Fruit fly (Drosophila melanogaster) whole organism, embryonic: ENCODE data around the gene CG8136.
A peak's percentile ranks its signal among the peaks of the same experiment; 100 is the strongest.

Source experiments
- Bgb ChIP-seq: fragments of 200-800 bp; sonication (Bioruptor generic); IDR thresholded peaks from 2 replicates; pipeline ENCODE4 v1.3.6; 2022; ENCODE audit warnings: missing biosample characterization, missing genetic modification characterization; ENCODE audit not compliant: partially characterized antibody
- CG10654 ChIP-seq: fragments of 200-800 bp; sonication (Bioruptor generic); optimal IDR thresholded peaks from 2 replicates; lab custom pipeline; 2016; ENCODE audit warnings: missing biosample characterization, missing genetic modification characterization
- CG11093 ChIP-seq: fragments of 200-800 bp; sonication (Bioruptor generic); IDR thresholded peaks from 3 replicates; pipeline ENCODE4 v1.3.6; 2022; ENCODE audit warnings: missing biosample characterization, missing genetic modification characterization
- CG12219 ChIP-seq: fragments of 200-800 bp; sonication (Bioruptor generic); optimal IDR thresholded peaks from 3 replicates; lab custom pipeline; 2018; ENCODE audit warnings: missing biosample characterization, mild to moderate bottlenecking, missing genetic modification characterization
- CG12659 ChIP-seq: fragments of 200-800 bp; sonication (Bioruptor generic); optimal IDR thresholded peaks from 3 replicates; lab custom pipeline; 2017; ENCODE audit warnings: mild to moderate bottlenecking, missing biosample characterization, missing genetic modification reagents, missing genetic modification characterization
- CG13624 ChIP-seq: fragments of 200-800 bp; sonication (Bioruptor generic); optimal IDR thresholded peaks from 2 replicates; lab custom pipeline; 2016; ENCODE audit warnings: missing biosample characterization, missing genetic modification characterization
- CG15479 ChIP-seq: fragments of 200-800 bp; sonication (Bioruptor generic); optimal IDR thresholded peaks from 3 replicates; lab custom pipeline; 2019; ENCODE audit warnings: missing biosample characterization, mild to moderate bottlenecking, missing genetic modification characterization, moderate library complexity
- CG15696 ChIP-seq: fragments of 200-800 bp; sonication (Bioruptor generic); optimal IDR thresholded peaks from 2 replicates; lab custom pipeline; 2019; ENCODE audit warnings: missing biosample characterization, mild to moderate bottlenecking, missing genetic modification characterization, moderate library complexity
- CG17359 ChIP-seq: fragments of 200-800 bp; sonication (Bioruptor generic); optimal IDR thresholded peaks from 3 replicates; lab custom pipeline; 2018; ENCODE audit warnings: missing biosample characterization, mild to moderate bottlenecking, missing genetic modification characterization, moderate library complexity
- CG2120 ChIP-seq: fragments of 200-800 bp; sonication (Bioruptor generic); optimal IDR thresholded peaks from 3 replicates; lab custom pipeline; 2016; ENCODE audit warnings: missing biosample characterization, missing genetic modification characterization
- CG2129 ChIP-seq: fragments of 200-800 bp; sonication (Bioruptor generic); IDR thresholded peaks from 2 replicates; pipeline ENCODE4 v1.3.6; 2022; ENCODE audit warnings: missing biosample characterization, missing genetic modification characterization; ENCODE audit not compliant: partially characterized antibody
- CG2889 ChIP-seq: fragments of 200-800 bp; sonication (Bioruptor generic); IDR thresholded peaks from 3 replicates; pipeline ENCODE4 v1.3.6; 2022; ENCODE audit warnings: missing biosample characterization, missing genetic modification characterization
- CG32532 ChIP-seq: fragments of 200-800 bp; sonication (Bioruptor generic); IDR thresholded peaks from 2 replicates; pipeline ENCODE4 v1.3.6; 2022; ENCODE audit warnings: missing biosample characterization, missing genetic modification characterization
- CG3726 ChIP-seq: fragments of 200-800 bp; sonication (Bioruptor generic); IDR thresholded peaks from 3 replicates; pipeline ENCODE4, ENCODE4 v1.3.6; 2022; ENCODE audit warnings: missing biosample characterization, missing genetic modification characterization
- CG4820 ChIP-seq: fragments of 200-800 bp; sonication (Bioruptor generic); optimal IDR thresholded peaks from 3 replicates; lab custom pipeline; 2016; ENCODE audit warnings: missing biosample characterization, missing genetic modification characterization
- CG6175 ChIP-seq: fragments of 200-800 bp; sonication (Bioruptor generic); IDR thresholded peaks from 3 replicates; pipeline ENCODE4 v1.3.6; 2022; ENCODE audit warnings: missing biosample characterization, missing genetic modification characterization
- CG6654 ChIP-seq: fragments of 200-800 bp; sonication (Bioruptor generic); optimal IDR thresholded peaks from 2 replicates; lab custom pipeline; 2017; ENCODE audit warnings: missing biosample characterization, mild to moderate bottlenecking, missing genetic modification characterization
- CG6765 ChIP-seq: fragments of 200-800 bp; sonication (Bioruptor generic); optimal IDR thresholded peaks from 3 replicates; lab custom pipeline; 2017; ENCODE audit warnings: missing biosample characterization, mild to moderate bottlenecking, missing genetic modification characterization
- CG8359 ChIP-seq: fragments of 200-800 bp; sonication (Bioruptor generic); optimal IDR thresholded peaks from 2 replicates; lab custom pipeline; 2017; ENCODE audit warnings: missing biosample characterization, mild to moderate bottlenecking, missing genetic modification characterization, borderline replicate concordance
- CG9797 ChIP-seq: fragments of 200-800 bp; sonication (Bioruptor generic); optimal IDR thresholded peaks from 3 replicates; lab custom pipeline; 2018; ENCODE audit warnings: missing biosample characterization, mild to moderate bottlenecking, missing genetic modification characterization
- CHES-1-like ChIP-seq: fragments of 200-800 bp; sonication (Bioruptor generic); optimal IDR thresholded peaks from 2 replicates; lab custom pipeline; 2016; ENCODE audit warnings: missing biosample characterization, missing genetic modification characterization
- Chrac-16 ChIP-seq: fragments of 200-800 bp; sonication (Bioruptor generic); optimal IDR thresholded peaks from 3 replicates; lab custom pipeline; 2016; ENCODE audit warnings: missing biosample characterization, missing genetic modification characterization
- Dbx ChIP-seq: fragments of 200-800 bp; sonication (Bioruptor generic); IDR thresholded peaks from 3 replicates; pipeline ENCODE4 v1.3.6; 2022; ENCODE audit warnings: missing biosample characterization, missing genetic modification characterization
- E2f2 ChIP-seq: fragments of 200-800 bp; sonication (Bioruptor generic); IDR thresholded peaks from 2 replicates; pipeline ENCODE4 v1.3.6; 2022; ENCODE audit warnings: missing biosample characterization, missing genetic modification characterization
- H15 ChIP-seq: fragments of 200-800 bp; sonication (Bioruptor generic); IDR thresholded peaks from 3 replicates; pipeline ENCODE4 v1.3.6; 2022; ENCODE audit warnings: missing biosample characterization, missing genetic modification characterization
- HmgD ChIP-seq: fragments of 200-800 bp; sonication (Bioruptor generic); optimal IDR thresholded peaks from 3 replicates; lab custom pipeline; 2016; ENCODE audit warnings: missing biosample characterization, missing genetic modification characterization
- Myb ChIP-seq: fragments of 200-800 bp; sonication (Bioruptor generic); optimal IDR thresholded peaks from 2 replicates; lab custom pipeline; 2016; ENCODE audit warnings: missing biosample characterization, missing genetic modification characterization
- Oli ChIP-seq: fragments of 200-800 bp; sonication (Bioruptor generic); optimal IDR thresholded peaks from 2 replicates; lab custom pipeline; 2018; ENCODE audit warnings: missing biosample characterization, mild to moderate bottlenecking, missing genetic modification characterization, moderate library complexity
- Pdp1 ChIP-seq, 2 experiments: fragments of 200-800 bp; sonication (Bioruptor generic); optimal IDR thresholded peaks; 3 replicates each; lab custom pipeline; 2016; ENCODE audit warnings: missing biosample characterization in 2 of 2, missing genetic modification characterization in 2 of 2, mild to moderate bottlenecking in 1 of 2, moderate library complexity in 1 of 2
- Rx ChIP-seq: fragments of 200-800 bp; sonication (Bioruptor generic); IDR thresholded peaks from 2 replicates; pipeline ENCODE4 v1.3.6; 2022; ENCODE audit warnings: missing biosample characterization, missing genetic modification characterization
- Stat92E ChIP-seq, 3 experiments: fragments of >200 bp in 2 of 3; fragments of 200-800 bp in 1 of 3; sonication (Bioruptor generic) in 1 of 3; optimal IDR thresholded peaks; 2 replicates each; lab custom pipeline; 2017 to 2019; ENCODE audit warnings: missing biosample characterization in 3 of 3, missing genetic modification characterization in 3 of 3, mild to moderate bottlenecking in 1 of 3, moderate library complexity in 1 of 3
- cad ChIP-seq: fragments of >200 bp; optimal IDR thresholded peaks from 2 replicates; lab custom pipeline; 2017; ENCODE audit warnings: missing biosample characterization, missing genetic modification characterization
- caup ChIP-seq: fragments of 200-800 bp; sonication (Bioruptor generic); optimal IDR thresholded peaks from 3 replicates; lab custom pipeline; 2017; ENCODE audit warnings: missing biosample characterization, mild to moderate bottlenecking, missing genetic modification characterization, moderate library complexity; ENCODE audit not compliant: severe bottlenecking
- crp ChIP-seq, 2 experiments: fragments of 200-800 bp; sonication (Bioruptor generic); optimal IDR thresholded peaks; 2 replicates in 1 of 2; 3 replicates in 1 of 2; lab custom pipeline; 2017; ENCODE audit warnings: missing biosample characterization in 2 of 2, missing genetic modification characterization in 2 of 2, mild to moderate bottlenecking in 1 of 2, moderate library complexity in 1 of 2
- dmrt11E ChIP-seq: fragments of 200-800 bp; sonication (Bioruptor generic); optimal IDR thresholded peaks from 3 replicates; lab custom pipeline; 2018; ENCODE audit warnings: missing biosample characterization, mild to moderate bottlenecking, missing genetic modification characterization, moderate library complexity
- en ChIP-seq: fragments of 200-800 bp; sonication (Bioruptor generic); optimal IDR thresholded peaks from 2 replicates; lab custom pipeline; 2016; ENCODE audit warnings: missing biosample characterization, missing genetic modification characterization
- exex ChIP-seq: fragments of 200-800 bp; sonication (Bioruptor generic); optimal IDR thresholded peaks from 4 replicates; lab custom pipeline; 2018; ENCODE audit warnings: missing biosample characterization, mild to moderate bottlenecking, missing genetic modification characterization, moderate library complexity
- fd102C ChIP-seq: fragments of 200-800 bp; sonication (Bioruptor generic); optimal IDR thresholded peaks from 2 replicates; lab custom pipeline; 2018; ENCODE audit warnings: missing biosample characterization, mild to moderate bottlenecking, missing genetic modification characterization, moderate library complexity
- fu2 ChIP-seq: fragments of 200-800 bp; sonication (Bioruptor generic); optimal IDR thresholded peaks from 2 replicates; lab custom pipeline; 2016; ENCODE audit warnings: missing biosample characterization, missing genetic modification characterization
- hth ChIP-seq: fragments of >200 bp; optimal IDR thresholded peaks from 2 replicates; lab custom pipeline; 2017; ENCODE audit warnings: inconsistent platforms
- kah ChIP-seq: fragments of 200-800 bp; sonication (Bioruptor generic); optimal IDR thresholded peaks from 2 replicates; lab custom pipeline; 2018; ENCODE audit warnings: missing biosample characterization, mild to moderate bottlenecking, missing genetic modification characterization
- lab ChIP-seq: fragments of 200-800 bp; sonication (Bioruptor generic); optimal IDR thresholded peaks from 3 replicates; lab custom pipeline; 2017; ENCODE audit warnings: missing biosample characterization, missing genetic modification characterization, mild to moderate bottlenecking, moderate library complexity, missing genetic modification reagents
- odd ChIP-seq: fragments of 200-800 bp; sonication (Bioruptor generic); optimal IDR thresholded peaks from 2 replicates; lab custom pipeline; 2017; ENCODE audit warnings: missing biosample characterization, mild to moderate bottlenecking, missing genetic modification characterization
- p53 ChIP-seq: fragments of 200-800 bp; sonication (Bioruptor generic); optimal IDR thresholded peaks from 2 replicates; lab custom pipeline; 2016; ENCODE audit warnings: missing biosample characterization, missing genetic modification characterization
- pan ChIP-seq, 4 experiments: fragments of >200 bp in 3 of 4; fragments of 200-800 bp in 1 of 4; sonication (Bioruptor generic) in 1 of 4; optimal IDR thresholded peaks in 3 of 4; IDR thresholded peaks in 1 of 4; 2 replicates each; pipeline versions ENCODE4 v1.3.6 to Lab custom; 2017 to 2022; ENCODE audit warnings: missing biosample characterization in 2 of 4, missing genetic modification characterization in 2 of 4, mixed read lengths in 1 of 4
- peb ChIP-seq: fragments of 200-800 bp; sonication (Bioruptor generic); IDR thresholded peaks from 2 replicates; pipeline ENCODE4 v1.3.6; 2022; ENCODE audit warnings: missing biosample characterization, missing genetic modification characterization
- sr ChIP-seq: fragments of 200-800 bp; sonication (Bioruptor generic); IDR thresholded peaks from 3 replicates; pipeline ENCODE4 v1.3.6; 2022; ENCODE audit warnings: missing biosample characterization, missing genetic modification characterization
- tup ChIP-seq: fragments of 200-800 bp; sonication (Bioruptor generic); optimal IDR thresholded peaks from 2 replicates; lab custom pipeline; 2016; ENCODE audit warnings: missing biosample characterization, mild to moderate bottlenecking, missing genetic modification characterization, moderate library complexity
- unc-4 ChIP-seq: fragments of 200-800 bp; sonication (Bioruptor generic); IDR thresholded peaks from 2 replicates; pipeline ENCODE4 v1.3.6; 2022; ENCODE audit warnings: missing biosample characterization, missing genetic modification characterization; ENCODE audit not compliant: partially characterized antibody
- wdn ChIP-seq: fragments of 200-800 bp; sonication (Bioruptor generic); IDR thresholded peaks from 2 replicates; pipeline ENCODE4 v1.3.6; 2022; ENCODE audit warnings: missing biosample characterization, missing genetic modification characterization

CG8136 gene

dm6 chr3R:8746354-8746753, 25.2 kb downstream of the CG8136 start (continued):
- TF ChIP-seq CG32532 (GFP tag; lab: Robert Waterston, UW) (peak; percentile 40; the same call in 1 of the 2 replicates), en (GFP tag; lab: Kevin White, UChicago) (no peak), CHES-1-like (GFP tag; lab: Kevin White, UChicago) (no peak), lab (peak; percentile 59), E2f2 (GFP tag; lab: Robert Waterston, UW) (peak; percentile 37; the same call in 1 of the 2 replicates), caup (GFP tag; lab: Kevin White, UChicago) (peak; percentile 2), CG3726 (no peak), CG2889 (GFP tag; lab: Robert Waterston, UW) (no peak), Rx (GFP tag; lab: Robert Waterston, UW) (no peak), unc-4 (GFP tag; lab: Robert Waterston, UW) (no peak), dmrt11E (tag; lab: Kevin White, UChicago) (peak; percentile 71), crp (GFP tag; optimal IDR thresholded peaks at IDR 0.05; lab: Kevin White, UChicago) (no peak), CG13624 (no peak), exex (no peak), tup (no peak), H15 (GFP tag; lab: Robert Waterston, UW) (peak; percentile 36; the same call in 1 of the 3 replicates), fu2 (GFP tag; lab: Kevin White, UChicago) (no peak), Myb (GFP tag; lab: Kevin White, UChicago) (no peak), CG4820 (peak; percentile 65), CG17359 (tag; lab: Kevin White, UChicago) (peak; percentile 67), CG6654 (GFP tag; lab: Kevin White, UChicago) (no peak), hth (lab: Kevin White, UChicago) (no peak), Dbx (no peak), CG2120 (peak; percentile 38), pan (optimal IDR thresholded peaks at IDR 0.05; lab: Kevin White, UChicago) (no peak), pan (GFP tag; optimal IDR thresholded peaks at IDR 0.05 in 1 of 2, IDR thresholded peaks at IDR 0.05 in 1 of 2) (peak in 1 of 2 experiments; percentile 63), CG6765 (GFP tag; lab: Kevin White, UChicago) (no peak), fd102C (GFP tag; lab: Kevin White, UChicago) (peak; percentile 25), Chrac-16 (GFP tag; lab: Kevin White, UChicago) (peak; percentile 48), CG2129 (GFP tag; lab: Robert Waterston, UW) (no peak), Bgb (no peak), Oli (tag; lab: Kevin White, UChicago) (peak; percentile 66), Stat92E (GFP tag; optimal IDR thresholded peaks at IDR 0.05; lab: Kevin White, UChicago) (no peak), odd (GFP tag; lab: Kevin White, UChicago) (no peak), CG9797 (no peak), CG12659 (GFP tag; lab: Kevin White, UChicago) (peak; percentile 23), CG8359 (GFP tag; lab: Kevin White, UChicago) (no peak), CG11093 (peak; percentile 54; the same call in 2 of the 3 replicates), p53 (GFP tag; lab: Kevin White, UChicago) (no peak), cad (GFP tag; lab: Kevin White, UChicago) (no peak), sr (GFP tag; lab: Robert Waterston, UW) (no peak), CG6175 (GFP tag; lab: Robert Waterston, UW) (no peak), wdn (GFP tag; lab: Robert Waterston, UW) (0 out of 2 replicates have a peak, but pooled peaks have one; percentile 4), CG15479 (peak; percentile 24), kah (GFP tag; lab: Kevin White, UChicago) (no peak), Pdp1 (GFP tag; optimal IDR thresholded peaks at IDR 0.05; lab: Kevin White, UChicago) (peak; percentile 22 to 31), CG15696 (tag; lab: Kevin White, UChicago) (peak; percentile 54), CG12219 (GFP tag; lab: Kevin White, UChicago) (peak; percentile 15), CG10654 (peak; percentile 11), peb (GFP tag; lab: Robert Waterston, UW) (no peak), HmgD (no peak)
